Fruit fly (Drosophila melanogaster) whole organism, embryonic: ENCODE results near the gene Osi10a.
A peak's percentile ranks its signal among the peaks of the same experiment; 100 is the strongest.

Experiments
- ATbp ChIP-seq: fragments of 200-800 bp; sonication (Bioruptor generic); optimal IDR thresholded peaks from 2 replicates; lab custom pipeline; 2017; ENCODE audit warnings: missing biosample characterization, mild to moderate bottlenecking, missing genetic modification characterization, missing genetic modification reagents
- Adf1 ChIP-seq: fragments of 200-800 bp; sonication (Bioruptor generic); IDR thresholded peaks from 2 replicates; pipeline ENCODE4 v1.3.6; 2022; ENCODE audit warnings: missing biosample characterization, missing genetic modification characterization
- Aef1 ChIP-seq: fragments of 200-800 bp; sonication (Bioruptor generic); IDR thresholded peaks from 3 replicates; pipeline ENCODE4 v1.3.6; 2022; ENCODE audit warnings: missing biosample characterization, missing genetic modification characterization
- Bdp1 ChIP-seq: fragments of 200-800 bp; sonication (Bioruptor generic); optimal IDR thresholded peaks from 3 replicates; lab custom pipeline; 2016; ENCODE audit warnings: missing biosample characterization, missing genetic modification characterization
- Bgb ChIP-seq: fragments of 200-800 bp; sonication (Bioruptor generic); IDR thresholded peaks from 2 replicates; pipeline ENCODE4 v1.3.6; 2022; ENCODE audit warnings: missing biosample characterization, missing genetic modification characterization; ENCODE audit not compliant: partially characterized antibody
- CG10147 ChIP-seq: fragments of 200-800 bp; sonication (Bioruptor generic); optimal IDR thresholded peaks from 2 replicates; lab custom pipeline; 2019; ENCODE audit warnings: missing biosample characterization, mild to moderate bottlenecking, missing genetic modification characterization, moderate library complexity
- CG11456 ChIP-seq: fragments of 200-800 bp; sonication (Bioruptor generic); IDR thresholded peaks from 3 replicates; pipeline ENCODE4 v1.3.6; 2022; ENCODE audit warnings: missing biosample characterization, missing genetic modification characterization
- CG11695 ChIP-seq: fragments of 200-800 bp; sonication (Bioruptor generic); IDR thresholded peaks from 3 replicates; pipeline ENCODE4 v1.3.6; 2022; ENCODE audit warnings: missing biosample characterization, missing genetic modification characterization
- CG12219 ChIP-seq: fragments of 200-800 bp; sonication (Bioruptor generic); optimal IDR thresholded peaks from 3 replicates; lab custom pipeline; 2018; ENCODE audit warnings: missing biosample characterization, mild to moderate bottlenecking, missing genetic modification characterization
- CG13287 ChIP-seq: fragments of 200-800 bp; sonication (Bioruptor generic); IDR thresholded peaks from 2 replicates; pipeline ENCODE4 v1.3.6; 2022; ENCODE audit warnings: missing biosample characterization, missing genetic modification characterization; ENCODE audit not compliant: partially characterized antibody
- CG13775 ChIP-seq: fragments of 200-800 bp; sonication (Bioruptor generic); optimal IDR thresholded peaks from 3 replicates; lab custom pipeline; 2017; ENCODE audit warnings: missing biosample characterization, mild to moderate bottlenecking, missing genetic modification characterization
- CG1603 ChIP-seq: fragments of 200-800 bp; sonication (Bioruptor generic); optimal IDR thresholded peaks from 2 replicates; lab custom pipeline; 2019; ENCODE audit warnings: missing biosample characterization, mild to moderate bottlenecking, missing genetic modification characterization, moderate library complexity
- CG3407 ChIP-seq: fragments of 200-800 bp; sonication (Bioruptor generic); optimal IDR thresholded peaks from 2 replicates; lab custom pipeline; 2018; ENCODE audit warnings: missing biosample characterization, mild to moderate bottlenecking, missing genetic modification characterization
- CG4328 ChIP-seq: fragments of 200-800 bp; sonication (Bioruptor generic); optimal IDR thresholded peaks from 3 replicates; lab custom pipeline; 2017; ENCODE audit warnings: missing biosample characterization, missing genetic modification reagents, missing genetic modification characterization
- CG5180 ChIP-seq: fragments of 200-800 bp; sonication (Bioruptor generic); optimal IDR thresholded peaks from 3 replicates; lab custom pipeline; 2017; ENCODE audit warnings: missing biosample characterization, missing genetic modification characterization, mild to moderate bottlenecking, moderate library complexity, missing genetic modification reagents
- CG6175 ChIP-seq: fragments of 200-800 bp; sonication (Bioruptor generic); IDR thresholded peaks from 3 replicates; pipeline ENCODE4 v1.3.6; 2022; ENCODE audit warnings: missing biosample characterization, missing genetic modification characterization
- CG6272 ChIP-seq: fragments of 200-800 bp; sonication (Bioruptor generic); IDR thresholded peaks from 2 replicates; pipeline ENCODE4 v1.3.6; 2022; ENCODE audit warnings: missing biosample characterization, missing genetic modification characterization
- CG7928 ChIP-seq: fragments of 200-800 bp; sonication (Bioruptor generic); optimal IDR thresholded peaks from 2 replicates; lab custom pipeline; 2017; ENCODE audit warnings: missing biosample characterization, mild to moderate bottlenecking, missing genetic modification characterization
- CkIIα-i1 ChIP-seq: fragments of 200-800 bp; sonication (Bioruptor generic); IDR thresholded peaks from 2 replicates; pipeline ENCODE4 v1.3.6; 2022; ENCODE audit warnings: missing biosample characterization, missing genetic modification characterization
- D19B ChIP-seq: fragments of 200-800 bp; sonication (Bioruptor generic); optimal IDR thresholded peaks from 2 replicates; lab custom pipeline; 2017; ENCODE audit warnings: missing biosample characterization, mild to moderate bottlenecking, missing genetic modification characterization
- Deaf1 ChIP-seq: fragments of 200-800 bp; optimal IDR thresholded peaks from 3 replicates; lab custom pipeline; 2019; ENCODE audit warnings: missing biosample characterization, mild to moderate bottlenecking, missing genetic modification characterization, moderate library complexity
- Doc3 ChIP-seq: fragments of 200-800 bp; sonication (Bioruptor generic); IDR thresholded peaks from 3 replicates; pipeline ENCODE4 v1.3.6; 2022; ENCODE audit warnings: missing biosample characterization, missing genetic modification characterization; ENCODE audit not compliant: partially characterized antibody
- Drgx ChIP-seq: fragments of 200-800 bp; sonication (Bioruptor generic); IDR thresholded peaks from 2 replicates; pipeline ENCODE4 v1.3.6; 2022; ENCODE audit warnings: missing biosample characterization, missing genetic modification characterization
- Ets65A ChIP-seq: fragments of 200-800 bp; sonication (Bioruptor generic); peaks from one replicate; lab custom pipeline; 2016; ENCODE audit warnings: missing biosample characterization, missing genetic modification characterization
- HLH4C ChIP-seq: fragments of 200-800 bp; sonication (Bioruptor generic); IDR thresholded peaks from 3 replicates; pipeline ENCODE4 v1.3.6; 2022; ENCODE audit warnings: missing biosample characterization, missing genetic modification characterization; ENCODE audit not compliant: partially characterized antibody
- Hr39 ChIP-seq: fragments of >200 bp; optimal IDR thresholded peaks from 2 replicates; lab custom pipeline; 2017
- Hr51 ChIP-seq, 2 experiments: fragments of 200-800 bp; sonication (Bioruptor generic); optimal IDR thresholded peaks; 2 replicates in 1 of 2; 3 replicates in 1 of 2; lab custom pipeline; 2016 to 2018; ENCODE audit warnings: missing biosample characterization in 2 of 2, missing genetic modification characterization in 2 of 2, mild to moderate bottlenecking in 1 of 2, moderate library complexity in 1 of 2
- Lhr ChIP-seq: fragments of 200-800 bp; sonication (Bioruptor generic); optimal IDR thresholded peaks from 3 replicates; lab custom pipeline; 2017; ENCODE audit warnings: mild to moderate bottlenecking, missing biosample characterization, missing genetic modification reagents, missing genetic modification characterization
- MESR4 ChIP-seq: fragments of 200-800 bp; sonication (Bioruptor generic); optimal IDR thresholded peaks from 2 replicates; lab custom pipeline; 2018; ENCODE audit warnings: missing biosample characterization, mild to moderate bottlenecking, missing genetic modification characterization, moderate library complexity
- NC2β ChIP-seq: fragments of 200-800 bp; sonication (Bioruptor generic); optimal IDR thresholded peaks from 2 replicates; lab custom pipeline; 2016; ENCODE audit warnings: missing biosample characterization, missing genetic modification characterization
- Spps ChIP-seq: fragments of 200-800 bp; sonication (Bioruptor generic); optimal IDR thresholded peaks from 2 replicates; lab custom pipeline; 2018; ENCODE audit warnings: missing biosample characterization, mild to moderate bottlenecking, missing genetic modification characterization
- bcd ChIP-seq: fragments of 200-800 bp; sonication (Bioruptor generic); optimal IDR thresholded peaks from 2 replicates; lab custom pipeline; 2017; ENCODE audit warnings: missing biosample characterization, mild to moderate bottlenecking, missing genetic modification characterization
- bigmax ChIP-seq: fragments of 200-800 bp; sonication (Bioruptor generic); optimal IDR thresholded peaks from 2 replicates; lab custom pipeline; 2018; ENCODE audit warnings: missing biosample characterization, mild to moderate bottlenecking, missing genetic modification characterization
- cg ChIP-seq: fragments of 200-800 bp; sonication (Bioruptor generic); optimal IDR thresholded peaks from 3 replicates; lab custom pipeline; 2019; ENCODE audit warnings: missing biosample characterization, mild to moderate bottlenecking, missing genetic modification characterization, moderate library complexity
- ci ChIP-seq: fragments of 200-800 bp; sonication (Bioruptor generic); IDR thresholded peaks from 3 replicates; pipeline ENCODE4 v1.3.6; 2022; ENCODE audit warnings: missing biosample characterization, missing genetic modification characterization
- crol ChIP-seq: fragments of 200-800 bp; sonication (Bioruptor generic); IDR thresholded peaks from 2 replicates; pipeline ENCODE4 v1.3.6; 2022; ENCODE audit warnings: missing biosample characterization, missing genetic modification characterization
- gfzf ChIP-seq: fragments of 200-800 bp; sonication (Bioruptor generic); optimal IDR thresholded peaks from 2 replicates; lab custom pipeline; 2016; ENCODE audit warnings: missing biosample characterization, mild to moderate bottlenecking, missing genetic modification characterization, moderate library complexity
- hbn ChIP-seq: fragments of 200-800 bp; sonication (Bioruptor generic); IDR thresholded peaks from 2 replicates; pipeline ENCODE4 v1.3.6; 2022; ENCODE audit warnings: missing biosample characterization, missing genetic modification characterization; ENCODE audit not compliant: partially characterized antibody
- insv ChIP-seq, 2 experiments: fragments of 200-800 bp; sonication (Bioruptor generic); optimal IDR thresholded peaks; 3 replicates each; lab custom pipeline; 2016 to 2018; ENCODE audit warnings: missing biosample characterization in 2 of 2, missing genetic modification characterization in 2 of 2
- pb ChIP-seq: fragments of 200-800 bp; sonication (Bioruptor generic); optimal IDR thresholded peaks from 3 replicates; lab custom pipeline; 2016; ENCODE audit warnings: missing biosample characterization, missing genetic modification characterization
- psq ChIP-seq: fragments of 200-800 bp; sonication (Bioruptor generic); optimal IDR thresholded peaks from 2 replicates; lab custom pipeline; 2017; ENCODE audit warnings: missing biosample characterization, missing genetic modification characterization
- toy ChIP-seq: fragments of 200-800 bp; sonication (Bioruptor generic); IDR thresholded peaks from 2 replicates; pipeline ENCODE4 v1.3.6; 2022; ENCODE audit warnings: missing biosample characterization, missing genetic modification characterization
- twi ChIP-seq: fragments of 200-800 bp; optimal IDR thresholded peaks from 2 replicates; lab custom pipeline; 2019; ENCODE audit warnings: missing biosample characterization, mild to moderate bottlenecking, missing genetic modification characterization, moderate library complexity
- vvl ChIP-seq: fragments of 200-800 bp; sonication (Bioruptor generic); IDR thresholded peaks from 2 replicates; pipeline ENCODE4 v1.3.6; 2022; ENCODE audit warnings: missing biosample characterization, missing genetic modification characterization
- yki ChIP-seq: fragments of >200 bp; optimal IDR thresholded peaks from 3 replicates; lab custom pipeline; 2018
- zen ChIP-seq: fragments of 200-800 bp; sonication (Bioruptor generic); optimal IDR thresholded peaks from 3 replicates; lab custom pipeline; 2018; ENCODE audit warnings: missing biosample characterization, mild to moderate bottlenecking, missing genetic modification characterization, moderate library complexity
- zf30C ChIP-seq: fragments of 200-800 bp; sonication (Bioruptor generic); optimal IDR thresholded peaks from 3 replicates; lab custom pipeline; 2018; ENCODE audit warnings: missing biosample characterization, mild to moderate bottlenecking, missing genetic modification characterization

The Osi10a gene

DNA sequence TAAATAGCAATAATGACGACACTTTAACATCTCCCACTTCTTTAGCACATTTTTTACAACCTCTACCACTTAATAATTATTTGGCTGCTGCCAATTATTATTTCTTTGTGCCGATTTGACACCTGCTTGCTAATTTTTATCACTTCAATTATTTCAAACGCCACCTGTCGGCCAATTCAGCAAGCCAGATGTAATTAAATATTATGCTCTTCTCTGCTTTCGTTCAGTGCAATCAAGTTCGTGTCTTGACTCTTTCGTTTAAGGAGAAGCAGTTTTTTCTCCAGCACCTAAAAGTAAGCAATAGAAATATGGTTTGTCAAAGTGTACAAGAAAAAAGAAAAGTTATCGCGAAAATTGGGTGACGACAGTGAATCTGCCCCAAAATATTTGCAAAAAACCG is 9.3 kb upstream of the Osi10a start (continued):
- TF ChIP-seq cg (no peak), Doc3 (GFP tag; lab: Robert Waterston, UW) (no peak), toy (GFP tag; lab: Robert Waterston, UW) (no peak), NC2β (GFP tag; lab: Kevin White, UChicago) (no peak), Bgb (no peak), CG13287 (GFP tag; lab: Robert Waterston, UW) (no peak), Spps (tag; lab: Kevin White, UChicago) (no peak), MESR4 (no peak), pb (no peak), Drgx (no peak), CkIIα-i1 (no peak), twi (tag; lab: Kevin White, UChicago) (no peak), zen (tag; lab: Kevin White, UChicago) (peak; percentile 85), CG11456 (GFP tag; lab: Robert Waterston, UW) (no peak), psq (GFP tag; lab: Kevin White, UChicago) (no peak), CG12219 (GFP tag; lab: Kevin White, UChicago) (no peak), D19B (GFP tag; lab: Kevin White, UChicago) (no peak), CG13775 (GFP tag; lab: Kevin White, UChicago) (no peak), CG5180 (no peak), yki (lab: Kevin White, UChicago) (no peak), zf30C (peak; percentile 71), gfzf (GFP tag; lab: Kevin White, UChicago) (no peak), insv (GFP tag; optimal IDR thresholded peaks at IDR 0.05; lab: Kevin White, UChicago) (no peak), CG1603 (tag; lab: Kevin White, UChicago) (peak; percentile 7), CG11695 (GFP tag; lab: Robert Waterston, UW) (no peak), Bdp1 (no peak), ATbp (GFP tag; lab: Kevin White, UChicago) (no peak), Hr51 (GFP tag; optimal IDR thresholded peaks at IDR 0.05; lab: Kevin White, UChicago) (no peak), CG3407 (GFP tag; lab: Kevin White, UChicago) (no peak), bcd (GFP tag; lab: Kevin White, UChicago) (no peak), bigmax (no peak)

DNA sequence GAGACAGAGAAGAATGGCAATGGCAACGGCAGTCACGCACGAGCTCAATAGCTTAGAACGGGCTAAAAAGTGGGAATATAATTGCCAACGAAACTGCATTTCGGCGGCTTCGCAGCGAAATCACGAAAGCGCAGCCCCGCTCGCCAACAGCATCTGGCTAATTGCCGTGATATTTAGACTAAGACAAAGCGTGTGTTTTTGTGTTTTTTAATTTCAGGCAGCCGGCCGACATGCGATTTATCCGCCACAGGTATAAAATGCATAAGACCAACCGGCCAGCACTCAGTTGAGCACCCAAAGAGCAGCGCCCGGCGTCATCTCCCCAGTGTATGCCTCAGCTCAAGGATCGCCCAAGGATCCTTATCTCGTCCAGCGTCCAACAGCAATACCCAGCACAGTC is 8.9 kb upstream of the Osi10a start, which contains the start of gene Osi8:
Osi8 (plus strand) TSS at position 301 of the 400 bp plus-strand sequence.
- TF ChIP-seq CG10147 (GFP tag; lab: Kevin White, UChicago) = no peak
- peak; percentile 33 for TF ChIP-seq Ets65A (GFP tag; lab: Kevin White, UChicago)
- TF ChIP-seq NC2β (GFP tag; lab: Kevin White, UChicago) = no peak
- TF ChIP-seq Hr39 (lab: Kevin White, UChicago) = no peak
- TF ChIP-seq CG6272 = no peak
- TF ChIP-seq CG4328 (GFP tag; lab: Kevin White, UChicago) = no peak

DNA sequence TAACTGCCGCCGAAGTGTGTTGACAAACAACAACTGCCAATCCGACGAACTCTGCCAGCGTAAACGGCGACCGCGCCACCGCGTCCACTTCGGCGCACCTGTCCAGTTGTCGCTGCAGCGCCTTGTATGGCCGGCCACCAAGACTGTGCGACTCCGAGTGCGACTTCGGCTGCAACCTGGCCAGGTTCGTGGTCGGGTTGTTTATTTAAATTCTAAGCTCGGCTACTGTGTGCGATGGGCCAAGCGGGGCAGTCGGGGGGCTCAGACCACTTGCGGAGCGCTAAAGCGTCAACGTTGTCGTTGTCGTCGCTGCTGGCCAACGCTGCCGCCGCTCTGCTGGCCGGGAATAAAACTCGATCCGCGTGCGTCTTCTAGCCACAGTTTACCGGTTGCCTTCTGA is 3.9 kb upstream of the Osi10a start, which contains the start of gene Osi9:
Osi9 (plus strand) TSS at position 375 of the 400 bp plus-strand sequence.
- 0 out of 3 replicates have a peak, but pooled peaks have one; percentile 18 for TF ChIP-seq CG6175 (GFP tag; lab: Robert Waterston, UW)
- no peak for TF ChIP-seq hbn (GFP tag; lab: Robert Waterston, UW)
- no peak for TF ChIP-seq CG7928
- TF ChIP-seq CG5180 = peak; percentile 33
- 0 out of 2 replicates have a peak, but pooled peaks have one; percentile 27 for TF ChIP-seq crol (GFP tag; lab: Robert Waterston, UW)
- peak; percentile 38 for TF ChIP-seq Adf1 (GFP tag; lab: Robert Waterston, UW)
- TF ChIP-seq Deaf1 (tag; lab: Kevin White, UChicago) = peak; percentile 88
- TF ChIP-seq ci (GFP tag; lab: Robert Waterston, UW) = 0 out of 3 replicates have a peak, but pooled peaks have one; percentile 13
- TF ChIP-seq Aef1 (GFP tag; lab: Robert Waterston, UW) = no peak
- TF ChIP-seq HLH4C (GFP tag; lab: Robert Waterston, UW) = no peak
- TF ChIP-seq vvl (GFP tag; lab: Robert Waterston, UW) = 0 out of 2 replicates have a peak, but pooled peaks have one; percentile 25
- TF ChIP-seq Lhr = no peak
- TF ChIP-seq Ets65A (GFP tag; lab: Kevin White, UChicago) = peak; percentile 40
